Fruit fly (Drosophila melanogaster) whole organism, embryonic: Measurements from ENCODE around the gene ninaE.

Source experiments
- Atf3 ChIP-seq: fragments of 200-800 bp; sonication (Bioruptor generic); optimal IDR thresholded peaks from 3 replicates; lab custom pipeline; 2016; ENCODE audit warnings: missing biosample characterization, missing genetic modification characterization
- B-H2 ChIP-seq: fragments of 200-800 bp; sonication (Bioruptor generic); optimal IDR thresholded peaks from 2 replicates; lab custom pipeline; 2018; ENCODE audit warnings: missing biosample characterization, mild to moderate bottlenecking, missing genetic modification characterization
- CG10147 ChIP-seq: fragments of 200-800 bp; sonication (Bioruptor generic); optimal IDR thresholded peaks from 2 replicates; lab custom pipeline; 2019; ENCODE audit warnings: missing biosample characterization, mild to moderate bottlenecking, missing genetic modification characterization, moderate library complexity
- CG11093 ChIP-seq: fragments of 200-800 bp; sonication (Bioruptor generic); IDR thresholded peaks from 3 replicates; pipeline ENCODE4 v1.3.6; 2022; ENCODE audit warnings: missing biosample characterization, missing genetic modification characterization
- CG12071 ChIP-seq: fragments of 200-800 bp; sonication (Bioruptor generic); optimal IDR thresholded peaks from 3 replicates; lab custom pipeline; 2018; ENCODE audit warnings: missing biosample characterization, mild to moderate bottlenecking, missing genetic modification characterization
- CG13894 ChIP-seq: fragments of 200-800 bp; sonication (Bioruptor generic); optimal IDR thresholded peaks from 3 replicates; lab custom pipeline; 2018; ENCODE audit warnings: missing biosample characterization, mild to moderate bottlenecking, missing genetic modification characterization, moderate library complexity
- CG14014 ChIP-seq: fragments of 200-800 bp; sonication (Bioruptor generic); IDR thresholded peaks from 2 replicates; pipeline ENCODE4 v1.3.6; 2022; ENCODE audit warnings: missing biosample characterization, missing genetic modification characterization
- CG16813 ChIP-seq: fragments of 200-800 bp; sonication (Bioruptor generic); IDR thresholded peaks from 3 replicates; pipeline ENCODE4 v1.3.6; 2022; ENCODE audit warnings: missing biosample characterization, missing genetic modification characterization; ENCODE audit not compliant: partially characterized antibody
- CG1832 ChIP-seq: fragments of 200-800 bp; sonication (Bioruptor generic); optimal IDR thresholded peaks from 2 replicates; lab custom pipeline; 2017; ENCODE audit warnings: missing biosample characterization, mild to moderate bottlenecking, missing genetic modification characterization, inconsistent platforms
- CG2116 ChIP-seq: fragments of 200-800 bp; sonication (Bioruptor generic); optimal IDR thresholded peaks from 3 replicates; lab custom pipeline; 2018; ENCODE audit warnings: missing biosample characterization, mild to moderate bottlenecking, missing genetic modification characterization
- CG2202 ChIP-seq: fragments of 200-800 bp; sonication (Bioruptor generic); optimal IDR thresholded peaks from 2 replicates; lab custom pipeline; 2018; ENCODE audit warnings: missing biosample characterization, mild to moderate bottlenecking, missing genetic modification characterization
- CG31365 ChIP-seq: fragments of 200-800 bp; sonication (Bioruptor generic); optimal IDR thresholded peaks from 2 replicates; lab custom pipeline; 2018; ENCODE audit warnings: missing biosample characterization, mild to moderate bottlenecking, missing genetic modification characterization
- CG31441 ChIP-seq: fragments of 200-800 bp; sonication (Bioruptor generic); IDR thresholded peaks from 2 replicates; pipeline ENCODE4 v1.3.6; 2022; ENCODE audit warnings: missing biosample characterization, missing genetic modification characterization
- CG3281 ChIP-seq: fragments of 200-800 bp; sonication (Bioruptor generic); optimal IDR thresholded peaks from 3 replicates; lab custom pipeline; 2017; ENCODE audit warnings: missing biosample characterization, mild to moderate bottlenecking, missing genetic modification characterization
- CG33557 ChIP-seq: fragments of 200-800 bp; sonication (Bioruptor generic); optimal IDR thresholded peaks from 2 replicates; lab custom pipeline; 2019; ENCODE audit warnings: missing biosample characterization, mild to moderate bottlenecking, missing genetic modification characterization, moderate library complexity
- CG34224 ChIP-seq: fragments of 200-800 bp; sonication (Bioruptor generic); IDR thresholded peaks from 3 replicates; pipeline ENCODE4 v1.3.6; 2022; ENCODE audit warnings: missing biosample characterization, missing genetic modification characterization; ENCODE audit not compliant: partially characterized antibody
- CG34422 ChIP-seq: fragments of 200-800 bp; sonication (Bioruptor generic); IDR thresholded peaks from 3 replicates; pipeline ENCODE4 v1.3.6; 2022; ENCODE audit warnings: missing biosample characterization, missing genetic modification characterization
- CG3838 ChIP-seq: fragments of 200-800 bp; sonication (Bioruptor generic); optimal IDR thresholded peaks from 3 replicates; lab custom pipeline; 2016; ENCODE audit warnings: missing biosample characterization, missing genetic modification characterization
- CG5180 ChIP-seq: fragments of 200-800 bp; sonication (Bioruptor generic); optimal IDR thresholded peaks from 3 replicates; lab custom pipeline; 2017; ENCODE audit warnings: missing biosample characterization, missing genetic modification characterization, mild to moderate bottlenecking, moderate library complexity, missing genetic modification reagents
- CG6854 ChIP-seq: fragments of 200-800 bp; sonication (Bioruptor generic); optimal IDR thresholded peaks from 3 replicates; lab custom pipeline; 2017; ENCODE audit warnings: missing biosample characterization, mild to moderate bottlenecking, missing genetic modification characterization
- CG7963 ChIP-seq: fragments of 200-800 bp; sonication (Bioruptor generic); IDR thresholded peaks from 3 replicates; pipeline ENCODE4 v1.3.6; 2022; ENCODE audit warnings: missing biosample characterization, missing genetic modification characterization; ENCODE audit not compliant: partially characterized antibody
- CG8089 ChIP-seq: fragments of 200-800 bp; sonication (Bioruptor generic); optimal IDR thresholded peaks from 3 replicates; lab custom pipeline; 2016; ENCODE audit warnings: missing biosample characterization, missing genetic modification characterization
- CG9932 ChIP-seq: fragments of 200-800 bp; sonication (Bioruptor generic); IDR thresholded peaks from 2 replicates; pipeline ENCODE4 v1.3.6; 2022; ENCODE audit warnings: missing biosample characterization, missing genetic modification characterization
- Dll ChIP-seq: fragments of 200-800 bp; sonication (Bioruptor generic); IDR thresholded peaks from 4 replicates; pipeline ENCODE4 v1.3.6; 2022; ENCODE audit warnings: missing biosample characterization, missing genetic modification characterization; ENCODE audit not compliant: partially characterized antibody
- Fer2 ChIP-seq: fragments of 200-800 bp; sonication (Bioruptor generic); optimal IDR thresholded peaks from 2 replicates; lab custom pipeline; 2018; ENCODE audit warnings: missing biosample characterization, mild to moderate bottlenecking, missing genetic modification characterization, moderate library complexity
- Hey ChIP-seq: fragments of 200-800 bp; sonication (Bioruptor generic); optimal IDR thresholded peaks from 3 replicates; lab custom pipeline; 2018; ENCODE audit warnings: missing biosample characterization, mild to moderate bottlenecking, missing genetic modification characterization
- HmgZ ChIP-seq: fragments of 200-800 bp; sonication (Bioruptor generic); optimal IDR thresholded peaks from 2 replicates; lab custom pipeline; 2018; ENCODE audit warnings: missing biosample characterization, mild to moderate bottlenecking, missing genetic modification characterization
- Hr51 ChIP-seq, 2 experiments: fragments of 200-800 bp; sonication (Bioruptor generic); optimal IDR thresholded peaks; 2 replicates in 1 of 2; 3 replicates in 1 of 2; lab custom pipeline; 2016 to 2018; ENCODE audit warnings: missing biosample characterization in 2 of 2, missing genetic modification characterization in 2 of 2, mild to moderate bottlenecking in 1 of 2, moderate library complexity in 1 of 2
- MBD-R2 ChIP-seq: fragments of 200-800 bp; sonication (Bioruptor generic); IDR thresholded peaks from 2 replicates; pipeline ENCODE4 v1.3.6; 2022; ENCODE audit warnings: missing biosample characterization, missing genetic modification characterization
- Med ChIP-seq: fragments of 200-800 bp; sonication (Bioruptor generic); peaks from one replicate; lab custom pipeline; 2016; ENCODE audit warnings: missing biosample characterization, missing genetic modification characterization, mild to moderate bottlenecking, inconsistent platforms, moderate library complexity
- Ptx1 ChIP-seq: fragments of 200-800 bp; sonication (Bioruptor generic); IDR thresholded peaks from 2 replicates; pipeline ENCODE4 v1.3.6; 2022; ENCODE audit warnings: missing biosample characterization, missing genetic modification characterization
- Sin3A ChIP-seq: fragments of >200 bp; optimal IDR thresholded peaks from 2 replicates; lab custom pipeline; 2018
- Ssrp ChIP-seq: fragments of 200-800 bp; sonication (Bioruptor generic); optimal IDR thresholded peaks from 2 replicates; lab custom pipeline; 2018; ENCODE audit warnings: missing biosample characterization, mild to moderate bottlenecking, missing genetic modification characterization, moderate library complexity
- Vsx1 ChIP-seq: fragments of 200-800 bp; sonication (Bioruptor generic); optimal IDR thresholded peaks from 2 replicates; lab custom pipeline; 2017; ENCODE audit warnings: missing biosample characterization, mild to moderate bottlenecking, missing genetic modification characterization, missing genetic modification reagents
- az2 ChIP-seq: fragments of 200-800 bp; sonication (Bioruptor generic); optimal IDR thresholded peaks from 3 replicates; lab custom pipeline; 2016; ENCODE audit warnings: missing biosample characterization, missing genetic modification characterization
- bab2 ChIP-seq: fragments of 200-800 bp; sonication (Bioruptor generic); optimal IDR thresholded peaks from 2 replicates; lab custom pipeline; 2016; ENCODE audit warnings: missing biosample characterization, missing genetic modification characterization
- caup ChIP-seq: fragments of 200-800 bp; sonication (Bioruptor generic); optimal IDR thresholded peaks from 3 replicates; lab custom pipeline; 2017; ENCODE audit warnings: missing biosample characterization, mild to moderate bottlenecking, missing genetic modification characterization, moderate library complexity; ENCODE audit not compliant: severe bottlenecking
- en ChIP-seq: fragments of 200-800 bp; sonication (Bioruptor generic); optimal IDR thresholded peaks from 2 replicates; lab custom pipeline; 2016; ENCODE audit warnings: missing biosample characterization, missing genetic modification characterization
- eyg ChIP-seq: fragments of 200-800 bp; sonication (Bioruptor generic); optimal IDR thresholded peaks from 3 replicates; lab custom pipeline; 2016; ENCODE audit warnings: missing biosample characterization, missing genetic modification characterization
- fru ChIP-seq: fragments of >200 bp; optimal IDR thresholded peaks from 2 replicates; lab custom pipeline; 2017
- gcm2 ChIP-seq: fragments of 200-800 bp; sonication (Bioruptor generic); optimal IDR thresholded peaks from 2 replicates; lab custom pipeline; 2016; ENCODE audit warnings: missing biosample characterization, missing genetic modification characterization
- gfzf ChIP-seq: fragments of 200-800 bp; sonication (Bioruptor generic); optimal IDR thresholded peaks from 2 replicates; lab custom pipeline; 2016; ENCODE audit warnings: missing biosample characterization, mild to moderate bottlenecking, missing genetic modification characterization, moderate library complexity
- hbn ChIP-seq: fragments of 200-800 bp; sonication (Bioruptor generic); IDR thresholded peaks from 2 replicates; pipeline ENCODE4 v1.3.6; 2022; ENCODE audit warnings: missing biosample characterization, missing genetic modification characterization; ENCODE audit not compliant: partially characterized antibody
- hkb ChIP-seq, 2 experiments: fragments of 200-800 bp in 1 of 2; fragments of >200 bp in 1 of 2; sonication (Bioruptor generic) in 1 of 2; IDR thresholded peaks in 1 of 2; optimal IDR thresholded peaks in 1 of 2; 2 replicates each; pipeline versions ENCODE4 v1.3.6 to Lab custom; 2017 to 2022; ENCODE audit warnings: missing biosample characterization in 1 of 2, missing genetic modification characterization in 1 of 2
- stwl ChIP-seq: fragments of 200-800 bp; sonication (Bioruptor generic); optimal IDR thresholded peaks from 3 replicates; lab custom pipeline; 2018; ENCODE audit warnings: missing biosample characterization, mild to moderate bottlenecking, missing genetic modification characterization, moderate library complexity
- toy ChIP-seq: fragments of 200-800 bp; sonication (Bioruptor generic); IDR thresholded peaks from 2 replicates; pipeline ENCODE4 v1.3.6; 2022; ENCODE audit warnings: missing biosample characterization, missing genetic modification characterization
- tx ChIP-seq: fragments of 200-800 bp; sonication (Bioruptor generic); optimal IDR thresholded peaks from 2 replicates; lab custom pipeline; 2016; ENCODE audit warnings: missing biosample characterization, missing genetic modification characterization
- unpg ChIP-seq: fragments of 200-800 bp; sonication (Bioruptor generic); optimal IDR thresholded peaks from 3 replicates; lab custom pipeline; 2018; ENCODE audit warnings: missing biosample characterization, mild to moderate bottlenecking, missing genetic modification characterization, moderate library complexity
- vvl ChIP-seq: fragments of 200-800 bp; sonication (Bioruptor generic); IDR thresholded peaks from 2 replicates; pipeline ENCODE4 v1.3.6; 2022; ENCODE audit warnings: missing biosample characterization, missing genetic modification characterization
- zf30C ChIP-seq: fragments of 200-800 bp; sonication (Bioruptor generic); optimal IDR thresholded peaks from 3 replicates; lab custom pipeline; 2018; ENCODE audit warnings: missing biosample characterization, mild to moderate bottlenecking, missing genetic modification characterization

Gene ninaE

DNA sequence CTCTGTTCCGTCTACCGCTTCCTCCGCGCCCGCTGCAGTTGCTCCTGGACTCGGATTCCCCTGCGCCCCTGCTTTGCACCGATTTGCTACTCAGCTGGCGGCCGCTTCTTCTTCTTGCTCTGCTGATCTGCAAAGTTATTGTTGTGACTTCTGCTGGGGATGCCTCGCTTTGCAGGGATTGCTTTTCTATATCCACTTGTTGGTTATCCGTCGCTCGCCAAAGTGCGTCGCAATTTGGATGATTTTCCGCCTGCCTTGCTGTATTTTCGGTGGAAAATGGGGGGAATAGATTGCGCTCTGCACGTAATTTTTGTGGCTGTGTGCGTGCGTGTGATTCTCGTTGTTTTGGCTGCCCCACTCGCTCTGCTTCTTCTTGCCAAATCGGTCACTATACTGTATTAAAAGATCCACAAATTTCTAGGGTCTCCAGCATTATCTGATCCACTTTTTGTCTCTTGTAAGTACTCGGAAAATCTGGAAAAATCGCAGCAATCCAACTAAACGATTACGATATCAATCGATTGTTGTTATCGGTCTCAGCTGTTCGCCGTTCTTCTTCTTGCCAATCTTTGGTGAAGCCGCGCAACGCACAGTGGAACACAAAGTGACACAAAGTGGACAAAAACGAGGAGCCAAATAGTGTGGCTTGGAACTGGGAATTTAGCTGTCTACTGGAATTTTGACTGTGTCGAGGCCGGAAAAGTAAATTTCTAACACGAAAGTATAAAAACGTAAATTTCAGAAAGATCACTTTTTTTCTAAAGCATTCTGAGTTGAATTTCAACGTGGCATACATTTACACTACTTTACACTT is 15.1 kb upstream of the ninaE start, which contains the start of gene ClpX (continued):
- TF ChIP-seq CG3838 (GFP tag; lab: Kevin White, UChicago) = no peak
- TF ChIP-seq Fer2 (tag; lab: Kevin White, UChicago) = no peak
- no peak for TF ChIP-seq caup
- peak; percentile 64; the same call in 2 of the 3 replicates for TF ChIP-seq CG16813
- TF ChIP-seq hkb (optimal IDR thresholded peaks at IDR 0.05; lab: Kevin White, UChicago) = no peak
- 0 out of 2 replicates have a peak, but pooled peaks have one; percentile 10 for TF ChIP-seq hkb (GFP tag; IDR thresholded peaks at IDR 0.05; lab: Robert Waterston, UW)
- TF ChIP-seq HmgZ (tag; lab: Kevin White, UChicago) = peak; percentile 77
- TF ChIP-seq CG33557 (GFP tag; lab: Kevin White, UChicago) = peak; percentile 2
- no peak for TF ChIP-seq Atf3
- TF ChIP-seq Dll (GFP tag; lab: Robert Waterston, UW) = peak; percentile 75
- TF ChIP-seq CG7963 (GFP tag; lab: Robert Waterston, UW) = no peak
- no peak for TF ChIP-seq unpg (GFP tag; lab: Kevin White, UChicago)
- no peak for TF ChIP-seq en
- peak in 1 of 2 experiments; percentile 27 for TF ChIP-seq Hr51 (GFP tag; optimal IDR thresholded peaks at IDR 0.05; lab: Kevin White, UChicago)
- peak; percentile 73 for TF ChIP-seq MBD-R2 (GFP tag; lab: Robert Waterston, UW)
- no peak for TF ChIP-seq CG5180
- TF ChIP-seq Ptx1 (GFP tag; lab: Robert Waterston, UW) = no peak
- no peak for TF ChIP-seq zf30C
- peak; percentile 17 for TF ChIP-seq CG3281 (GFP tag; lab: Kevin White, UChicago)
- TF ChIP-seq CG31441 (GFP tag; lab: Robert Waterston, UW) = no peak
- no peak for TF ChIP-seq CG12071
- TF ChIP-seq vvl (GFP tag; lab: Robert Waterston, UW) = 0 out of 2 replicates have a peak, but pooled peaks have one; percentile 26
- no peak for TF ChIP-seq fru
- TF ChIP-seq az2 (GFP tag; lab: Kevin White, UChicago) = no peak
- no peak for TF ChIP-seq CG34422 (GFP tag; lab: Robert Waterston, UW)
- TF ChIP-seq CG6854 (GFP tag; lab: Kevin White, UChicago) = no peak
- no peak for TF ChIP-seq gcm2 (GFP tag; lab: Kevin White, UChicago)
- no peak for TF ChIP-seq CG11093 (GFP tag; lab: Robert Waterston, UW)
- peak; percentile 70 for TF ChIP-seq hbn (GFP tag; lab: Robert Waterston, UW)
- no peak for TF ChIP-seq CG8089
- peak; percentile 42 for TF ChIP-seq gfzf
- peak; percentile 29 for TF ChIP-seq CG10147 (GFP tag; lab: Kevin White, UChicago)
- TF ChIP-seq CG14014 (GFP tag; lab: Robert Waterston, UW) = no peak

DNA sequence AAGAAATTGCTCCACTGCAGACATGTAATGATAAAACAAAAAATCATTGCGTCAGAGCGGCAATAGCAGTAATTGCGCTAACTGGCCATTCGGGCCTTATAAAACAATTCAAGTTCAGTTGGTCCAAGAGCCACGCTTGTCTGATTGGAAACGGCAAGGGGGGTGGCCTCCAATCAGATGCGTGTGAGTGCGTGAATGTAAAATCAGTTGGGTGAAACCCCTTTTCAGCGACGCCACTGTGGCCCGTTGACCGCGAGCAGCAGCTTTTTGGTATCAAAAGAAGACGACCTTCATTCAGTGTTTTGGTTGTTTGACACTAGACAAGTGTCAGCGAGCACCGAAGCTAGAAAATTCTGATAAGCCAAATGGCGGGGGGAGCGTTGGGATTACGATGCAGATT is 14.3 kb upstream of the ninaE start:
- TF ChIP-seq CG1832 (GFP tag; lab: Kevin White, UChicago) (no peak), CG34224 (no peak), toy (GFP tag; lab: Robert Waterston, UW) (no peak), CG31365 (no peak), stwl (tag; lab: Kevin White, UChicago) (no peak), CG13894 (tag; lab: Kevin White, UChicago) (no peak), CG9932 (GFP tag; lab: Robert Waterston, UW) (peak; percentile 35), Med (GFP tag; lab: Kevin White, UChicago) (no peak), B-H2 (no peak), Ssrp (tag; lab: Kevin White, UChicago) (no peak), Vsx1 (GFP tag; lab: Kevin White, UChicago) (no peak), eyg (GFP tag; lab: Kevin White, UChicago) (no peak), bab2 (no peak), CG2202 (tag; lab: Kevin White, UChicago) (no peak), tx (GFP tag; lab: Kevin White, UChicago) (no peak), CG2116 (no peak), Sin3A (no peak), Hey (tag; lab: Kevin White, UChicago) (no peak)
